Worm (Caenorhabditis elegans): ENCODE data around the gene M03F4.6.

The M03F4.6 gene

DNA sequence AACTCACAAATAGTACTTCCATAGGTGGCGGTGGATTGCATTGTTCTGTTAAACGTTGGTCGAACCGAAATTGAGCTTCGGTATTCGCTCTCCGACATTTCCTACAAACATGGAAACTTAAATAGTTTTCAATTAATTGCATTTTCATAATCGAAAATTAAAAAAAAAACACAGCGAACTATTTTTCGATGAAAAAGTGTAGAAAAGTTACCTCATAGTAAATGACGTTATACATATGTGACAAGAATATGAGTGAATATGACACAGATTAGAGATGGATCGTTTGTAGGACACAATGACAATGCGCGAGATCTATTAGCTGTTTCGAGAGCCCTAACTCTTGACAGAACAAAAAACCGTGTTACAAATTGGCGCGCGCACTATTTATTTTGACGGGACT, 53.2 kb downstream of the M03F4.6 start, which contains the start of gene ifa-4:
ifa-4 (minus strand) TSS at position 101 of the 400 bp plus-strand sequence.
- TF ChIP-seq ceh-13 (GFP tag; optimal IDR thresholded peaks at IDR 0.05) (no peak), F13C5.2 (tag; optimal IDR thresholded peaks at IDR 0.05) (no peak), hnd-1 (tag; optimal IDR thresholded peaks at IDR 0.05) (no peak), ets-7 (tag; optimal IDR thresholded peaks at IDR 0.05) (no peak), hmbx-1 (tag; optimal IDR thresholded peaks at IDR 0.05) (no peak), pes-1 (GFP tag; IDR thresholded peaks at IDR 0.05) (no peak), hmg-4 (GFP tag; optimal IDR thresholded peaks at IDR 0.05) (no peak)

ce11 chrX:4914464-4914863, 54.7 kb downstream of the M03F4.6 start:
- TF ChIP-seq tra-4 (tag; optimal IDR thresholded peaks at IDR 0.05) (no peak), scrt-1 (GFP tag; IDR thresholded peaks at IDR 0.05) (no peak), tbx-37 (GFP tag; conservative IDR thresholded peaks at IDR 0.05) (no peak), flt-1 (GFP tag; IDR thresholded peaks at IDR 0.05) (no peak), hmbx-1 (tag; optimal IDR thresholded peaks at IDR 0.05) (no peak), ceh-13 (GFP tag; optimal IDR thresholded peaks at IDR 0.05) (no peak)

All from whole organism, early embryonic.